Fruit fly (Drosophila melanogaster): ENCODE measurements around the gene bru1.

DNA sequence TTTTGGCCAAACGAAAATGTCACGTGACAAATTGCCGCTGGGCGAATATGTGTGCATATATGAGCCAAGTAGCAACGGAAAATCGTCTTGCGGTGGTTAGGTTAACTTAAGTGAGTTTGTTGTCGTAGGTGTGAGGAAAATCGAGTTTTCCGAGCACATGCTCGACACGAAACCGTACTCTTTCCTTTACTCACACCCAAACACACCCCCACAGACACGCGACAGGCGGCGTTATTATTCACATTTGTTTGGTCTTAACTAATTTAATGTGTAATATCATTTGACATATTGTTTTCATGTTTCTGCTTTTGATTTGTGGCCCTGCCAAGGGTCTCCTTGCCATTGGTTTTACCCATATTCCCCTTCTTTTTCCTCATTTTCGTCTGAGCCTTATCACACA, 68.0 kb downstream of the bru1 start:
- no peak for TF ChIP-seq lola (GFP tag; optimal IDR thresholded peaks at IDR 0.05)
- TF ChIP-seq CG4404 (GFP tag; IDR thresholded peaks at IDR 0.05) = no peak
- no peak for TF ChIP-seq tio (GFP tag; optimal IDR thresholded peaks at IDR 0.05)
- no peak for TF ChIP-seq PHDP (tag; optimal IDR thresholded peaks at IDR 0.05)

Measured in whole organism, embryonic.